Fruit fly (Drosophila melanogaster) whole organism, embryonic: ENCODE results near the gene Shc.

Experiments used
- CG10147 ChIP-seq: fragments of 200-800 bp; sonication (Bioruptor generic); optimal IDR thresholded peaks from 2 replicates; lab custom pipeline; 2019; ENCODE audit warnings: missing biosample characterization, mild to moderate bottlenecking, missing genetic modification characterization, moderate library complexity
- CG11085 ChIP-seq: fragments of 200-800 bp; sonication (Bioruptor generic); IDR thresholded peaks from 2 replicates; pipeline ENCODE4 v1.3.6; 2022; ENCODE audit warnings: missing biosample characterization, missing genetic modification characterization
- CG11247 ChIP-seq: fragments of 200-800 bp; sonication (Bioruptor generic); IDR thresholded peaks from 2 replicates; pipeline ENCODE4 v1.3.6; 2022; ENCODE audit warnings: missing biosample characterization, missing genetic modification characterization
- CG12071 ChIP-seq: fragments of 200-800 bp; sonication (Bioruptor generic); optimal IDR thresholded peaks from 3 replicates; lab custom pipeline; 2018; ENCODE audit warnings: missing biosample characterization, mild to moderate bottlenecking, missing genetic modification characterization
- CG13424 ChIP-seq: fragments of 200-800 bp; sonication (Bioruptor generic); optimal IDR thresholded peaks from 2 replicates; lab custom pipeline; 2019; ENCODE audit warnings: missing biosample characterization, mild to moderate bottlenecking, missing genetic modification characterization, moderate library complexity
- CG13894 ChIP-seq: fragments of 200-800 bp; sonication (Bioruptor generic); optimal IDR thresholded peaks from 3 replicates; lab custom pipeline; 2018; ENCODE audit warnings: missing biosample characterization, mild to moderate bottlenecking, missing genetic modification characterization, moderate library complexity
- CG1529 ChIP-seq: fragments of 200-800 bp; sonication (Bioruptor generic); optimal IDR thresholded peaks from 3 replicates; lab custom pipeline; 2018; ENCODE audit warnings: missing biosample characterization, missing genetic modification characterization
- CG15601 ChIP-seq: fragments of 200-800 bp; sonication (Bioruptor generic); optimal IDR thresholded peaks from 3 replicates; lab custom pipeline; 2019; ENCODE audit warnings: missing biosample characterization, mild to moderate bottlenecking, missing genetic modification characterization, moderate library complexity
- CG17359 ChIP-seq: fragments of 200-800 bp; sonication (Bioruptor generic); optimal IDR thresholded peaks from 3 replicates; lab custom pipeline; 2018; ENCODE audit warnings: missing biosample characterization, mild to moderate bottlenecking, missing genetic modification characterization, moderate library complexity
- CG30403 ChIP-seq: fragments of 200-800 bp; sonication (Bioruptor generic); optimal IDR thresholded peaks from 3 replicates; lab custom pipeline; 2016; ENCODE audit warnings: missing biosample characterization, missing genetic modification characterization
- CG3065 ChIP-seq: fragments of 200-800 bp; sonication (Bioruptor generic); optimal IDR thresholded peaks from 2 replicates; lab custom pipeline; 2016; ENCODE audit warnings: missing biosample characterization, missing genetic modification characterization
- CG31224 ChIP-seq: fragments of 200-800 bp; sonication (Bioruptor generic); IDR thresholded peaks from 2 replicates; pipeline ENCODE4 v1.3.6; 2022; ENCODE audit warnings: missing biosample characterization, missing genetic modification characterization
- CG32767 ChIP-seq: fragments of 200-800 bp; sonication (Bioruptor generic); IDR thresholded peaks from 2 replicates; pipeline ENCODE4 v1.3.6; 2022; ENCODE audit warnings: missing biosample characterization, missing genetic modification characterization
- CG33213 ChIP-seq: fragments of 200-800 bp; sonication (Bioruptor generic); optimal IDR thresholded peaks from 3 replicates; lab custom pipeline; 2016; ENCODE audit warnings: missing biosample characterization, missing genetic modification characterization
- CG3838 ChIP-seq: fragments of 200-800 bp; sonication (Bioruptor generic); optimal IDR thresholded peaks from 3 replicates; lab custom pipeline; 2016; ENCODE audit warnings: missing biosample characterization, missing genetic modification characterization
- CG43689 ChIP-seq: fragments of 200-800 bp; sonication (Bioruptor generic); IDR thresholded peaks from 2 replicates; pipeline ENCODE4 v1.3.6; 2022; ENCODE audit warnings: missing biosample characterization, missing genetic modification characterization
- CG7987 ChIP-seq: fragments of 200-800 bp; sonication (Bioruptor generic); optimal IDR thresholded peaks from 2 replicates; lab custom pipeline; 2018; ENCODE audit warnings: missing biosample characterization, mild to moderate bottlenecking, missing genetic modification characterization, moderate library complexity
- CG8359 ChIP-seq: fragments of 200-800 bp; sonication (Bioruptor generic); optimal IDR thresholded peaks from 2 replicates; lab custom pipeline; 2017; ENCODE audit warnings: missing biosample characterization, mild to moderate bottlenecking, missing genetic modification characterization, borderline replicate concordance
- CG9437 ChIP-seq: fragments of 200-800 bp; sonication (Bioruptor generic); optimal IDR thresholded peaks from 2 replicates; lab custom pipeline; 2018; ENCODE audit warnings: missing biosample characterization, mild to moderate bottlenecking, missing genetic modification characterization
- CG9876 ChIP-seq: fragments of 200-800 bp; sonication (Bioruptor generic); optimal IDR thresholded peaks from 2 replicates; lab custom pipeline; 2016; ENCODE audit warnings: missing biosample characterization, missing genetic modification characterization
- CoRest ChIP-seq: fragments of 200-800 bp; sonication (Bioruptor generic); optimal IDR thresholded peaks from 3 replicates; lab custom pipeline; 2018; ENCODE audit warnings: missing biosample characterization, mild to moderate bottlenecking, missing genetic modification characterization, moderate library complexity
- D ChIP-seq, 2 experiments: fragments of 200-800 bp in 1 of 2; fragments of >200 bp in 1 of 2; sonication (Bioruptor generic) in 1 of 2; optimal IDR thresholded peaks; 2 replicates in 1 of 2; 3 replicates in 1 of 2; lab custom pipeline; 2017; ENCODE audit warnings: mild to moderate bottlenecking in 1 of 2, missing biosample characterization in 1 of 2, missing genetic modification characterization in 1 of 2, missing genetic modification reagents in 1 of 2
- Dbx ChIP-seq: fragments of 200-800 bp; sonication (Bioruptor generic); IDR thresholded peaks from 3 replicates; pipeline ENCODE4 v1.3.6; 2022; ENCODE audit warnings: missing biosample characterization, missing genetic modification characterization
- ERR ChIP-seq: fragments of 200-800 bp; sonication (Bioruptor generic); optimal IDR thresholded peaks from 2 replicates; lab custom pipeline; 2016; ENCODE audit warnings: missing biosample characterization, missing genetic modification characterization
- HHEX ChIP-seq: fragments of 200-800 bp; sonication (Bioruptor generic); optimal IDR thresholded peaks from 3 replicates; lab custom pipeline; 2017; ENCODE audit warnings: missing biosample characterization, mild to moderate bottlenecking, missing genetic modification characterization, missing genetic modification reagents
- Hr78 ChIP-seq, 2 experiments: fragments of 200-800 bp in 1 of 2; fragments of >200 bp in 1 of 2; sonication (Bioruptor generic) in 1 of 2; optimal IDR thresholded peaks; 2 replicates each; lab custom pipeline; 2017 to 2019; ENCODE audit warnings: missing biosample characterization in 2 of 2, missing genetic modification characterization in 2 of 2, mild to moderate bottlenecking in 1 of 2, moderate library complexity in 1 of 2
- Mes4 ChIP-seq: fragments of 200-800 bp; sonication (Bioruptor generic); optimal IDR thresholded peaks from 2 replicates; lab custom pipeline; 2016; ENCODE audit warnings: missing biosample characterization, missing genetic modification characterization
- NK7.1 ChIP-seq: fragments of 200-800 bp; sonication (Bioruptor generic); optimal IDR thresholded peaks from 3 replicates; lab custom pipeline; 2016; ENCODE audit warnings: missing biosample characterization, missing genetic modification characterization
- NfI ChIP-seq: fragments of 200-800 bp; sonication (Bioruptor generic); optimal IDR thresholded peaks from 3 replicates; lab custom pipeline; 2018; ENCODE audit warnings: missing biosample characterization, mild to moderate bottlenecking, missing genetic modification characterization, moderate library complexity
- Oli ChIP-seq: fragments of 200-800 bp; sonication (Bioruptor generic); optimal IDR thresholded peaks from 2 replicates; lab custom pipeline; 2018; ENCODE audit warnings: missing biosample characterization, mild to moderate bottlenecking, missing genetic modification characterization, moderate library complexity
- Sox102F ChIP-seq: fragments of 200-800 bp; sonication (Bioruptor generic); optimal IDR thresholded peaks from 2 replicates; lab custom pipeline; 2018; ENCODE audit warnings: missing biosample characterization, mild to moderate bottlenecking, missing genetic modification characterization, moderate library complexity
- Sry-β ChIP-seq: fragments of 200-800 bp; sonication (Bioruptor generic); optimal IDR thresholded peaks from 2 replicates; lab custom pipeline; 2018; ENCODE audit warnings: missing biosample characterization, mild to moderate bottlenecking, missing genetic modification characterization, moderate library complexity
- Taf1 ChIP-seq: fragments of 200-800 bp; sonication (Bioruptor generic); IDR thresholded peaks from 2 replicates; pipeline ENCODE4 v1.3.6; 2022; ENCODE audit warnings: missing biosample characterization, missing genetic modification characterization
- Xrp1 ChIP-seq: fragments of 200-800 bp; sonication (Bioruptor generic); IDR thresholded peaks from 2 replicates; pipeline ENCODE4 v1.3.6; 2022; ENCODE audit warnings: missing biosample characterization, missing genetic modification characterization
- ab ChIP-seq: fragments of 200-800 bp; sonication (Bioruptor generic); optimal IDR thresholded peaks from 2 replicates; lab custom pipeline; 2016; ENCODE audit warnings: missing biosample characterization, missing genetic modification characterization
- btn ChIP-seq: fragments of 200-800 bp; sonication (Bioruptor generic); optimal IDR thresholded peaks from 2 replicates; lab custom pipeline; 2016; ENCODE audit warnings: missing biosample characterization, missing genetic modification characterization
- chn ChIP-seq: fragments of 200-800 bp; sonication (Bioruptor generic); optimal IDR thresholded peaks from 2 replicates; lab custom pipeline; 2016; ENCODE audit warnings: missing biosample characterization, missing genetic modification characterization
- fd96Cb ChIP-seq: fragments of 200-800 bp; sonication (Bioruptor generic); optimal IDR thresholded peaks from 2 replicates; lab custom pipeline; 2018; ENCODE audit warnings: missing biosample characterization, mild to moderate bottlenecking, missing genetic modification characterization, moderate library complexity
- gcm2 ChIP-seq: fragments of 200-800 bp; sonication (Bioruptor generic); optimal IDR thresholded peaks from 2 replicates; lab custom pipeline; 2016; ENCODE audit warnings: missing biosample characterization, missing genetic modification characterization
- grau ChIP-seq: fragments of 200-800 bp; optimal IDR thresholded peaks from 3 replicates; lab custom pipeline; 2019; ENCODE audit warnings: missing biosample characterization, mild to moderate bottlenecking, missing genetic modification characterization, moderate library complexity
- gt ChIP-seq: fragments of 200-800 bp; sonication (Bioruptor generic); IDR thresholded peaks from 2 replicates; pipeline ENCODE4 v1.3.6; 2022; ENCODE audit warnings: missing biosample characterization, missing genetic modification characterization
- nom ChIP-seq: fragments of 200-800 bp; sonication (Bioruptor generic); optimal IDR thresholded peaks from 2 replicates; lab custom pipeline; 2017; ENCODE audit warnings: missing biosample characterization, missing genetic modification characterization, mild to moderate bottlenecking, moderate library complexity, missing genetic modification reagents
- p53 ChIP-seq: fragments of 200-800 bp; sonication (Bioruptor generic); optimal IDR thresholded peaks from 2 replicates; lab custom pipeline; 2016; ENCODE audit warnings: missing biosample characterization, missing genetic modification characterization
- pzg ChIP-seq: fragments of 200-800 bp; sonication (Bioruptor generic); optimal IDR thresholded peaks from 3 replicates; lab custom pipeline; 2018; ENCODE audit warnings: missing biosample characterization, mild to moderate bottlenecking, missing genetic modification characterization, moderate library complexity
- sd ChIP-seq: fragments of 200-800 bp; sonication (Bioruptor generic); optimal IDR thresholded peaks from 3 replicates; lab custom pipeline; 2018; ENCODE audit warnings: missing biosample characterization, mild to moderate bottlenecking, missing genetic modification characterization, moderate library complexity
- sens-2 ChIP-seq: fragments of 200-800 bp; sonication (Bioruptor generic); IDR thresholded peaks from 2 replicates; pipeline ENCODE4 v1.3.6; 2022; ENCODE audit warnings: missing biosample characterization, missing genetic modification characterization
- ssp ChIP-seq: fragments of 200-800 bp; sonication (Bioruptor generic); IDR thresholded peaks from 2 replicates; pipeline ENCODE4 v1.3.6; 2022; ENCODE audit warnings: missing biosample characterization, missing genetic modification characterization
- sug ChIP-seq: fragments of 200-800 bp; optimal IDR thresholded peaks from 2 replicates; lab custom pipeline; 2019; ENCODE audit warnings: missing biosample characterization, mild to moderate bottlenecking, missing genetic modification characterization, moderate library complexity
- wdn ChIP-seq: fragments of 200-800 bp; sonication (Bioruptor generic); IDR thresholded peaks from 2 replicates; pipeline ENCODE4 v1.3.6; 2022; ENCODE audit warnings: missing biosample characterization, missing genetic modification characterization

Shc gene

dm6 chr3L:9441907-9442479 lies 15.2 kb downstream of the Shc start, which contains the start of the genes Bet3 and Nf-YA (continued):
- TF ChIP-seq nom (GFP tag; lab: Kevin White, UChicago) (no peak), gcm2 (GFP tag; lab: Kevin White, UChicago) (no peak), CG17359 (tag; lab: Kevin White, UChicago) (peak; percentile 9), CG13894 (peak; percentile 66), CG8359 (no peak), sens-2 (GFP tag; lab: Robert Waterston, UW) (no peak), gt (no peak), Hr78 (GFP tag; optimal IDR thresholded peaks at IDR 0.05; lab: Kevin White, UChicago) (no peak), btn (no peak), NK7.1 (GFP tag; lab: Kevin White, UChicago) (no peak), CG43689 (GFP tag; lab: Robert Waterston, UW) (no peak), CG13424 (tag; lab: Kevin White, UChicago) (peak; percentile 55), CG9437 (GFP tag; lab: Kevin White, UChicago) (no peak), CG30403 (GFP tag; lab: Kevin White, UChicago) (peak; percentile 74), D (optimal IDR thresholded peaks at IDR 0.05; lab: Kevin White, UChicago) (no peak), D (GFP tag; optimal IDR thresholded peaks at IDR 0.05; lab: Kevin White, UChicago) (no peak), Xrp1 (GFP tag; lab: Robert Waterston, UW) (peak; percentile 37; the same call in 1 of the 2 replicates), Mes4 (GFP tag; lab: Kevin White, UChicago) (no peak), sug (tag; lab: Kevin White, UChicago) (peak; percentile 41), wdn (GFP tag; lab: Robert Waterston, UW) (peak; percentile 26; the same call in 1 of the 2 replicates), grau (peak; percentile 34), CG11085 (GFP tag; lab: Robert Waterston, UW) (peak; percentile 57; the same call in 1 of the 2 replicates), ab (GFP tag; lab: Kevin White, UChicago) (no peak), sd (tag; lab: Kevin White, UChicago) (peak; percentile 38), Sox102F (GFP tag; lab: Kevin White, UChicago) (peak; percentile 4), pzg (GFP tag; lab: Kevin White, UChicago) (peak; percentile 79), CG32767 (GFP tag; lab: Robert Waterston, UW) (no peak), CG3065 (GFP tag; lab: Kevin White, UChicago) (peak; percentile 3), fd96Cb (tag; lab: Kevin White, UChicago) (peak; percentile 29), CG7987 (GFP tag; lab: Kevin White, UChicago) (peak; percentile 35), CoRest (tag; lab: Kevin White, UChicago) (peak; percentile 61), Oli (tag; lab: Kevin White, UChicago) (no peak), chn (GFP tag; lab: Kevin White, UChicago) (peak; percentile 66), CG11247 (GFP tag; lab: Robert Waterston, UW) (peak; percentile 61), CG33213 (GFP tag; lab: Kevin White, UChicago) (peak; percentile 27), CG15601 (peak; percentile 10), p53 (peak; percentile 21), CG10147 (GFP tag; lab: Kevin White, UChicago) (no peak), Dbx (GFP tag; lab: Robert Waterston, UW) (peak; percentile 57; the same call in 1 of the 3 replicates), CG12071 (GFP tag; lab: Kevin White, UChicago) (no peak), Taf1 (no peak), ERR (no peak), HHEX (GFP tag; lab: Kevin White, UChicago) (peak; percentile 12), Sry-β (no peak), CG1529 (GFP tag; lab: Kevin White, UChicago) (no peak), NfI (GFP tag; lab: Kevin White, UChicago) (peak; percentile 54), CG3838 (no peak), ssp (GFP tag; lab: Robert Waterston, UW) (peak; percentile 74), CG9876 (GFP tag; lab: Kevin White, UChicago) (peak; percentile 8), CG31224 (no peak)
